Fruit fly (Drosophila melanogaster): ENCODE results near the gene CG11583.

Gene CG11583

DNA sequence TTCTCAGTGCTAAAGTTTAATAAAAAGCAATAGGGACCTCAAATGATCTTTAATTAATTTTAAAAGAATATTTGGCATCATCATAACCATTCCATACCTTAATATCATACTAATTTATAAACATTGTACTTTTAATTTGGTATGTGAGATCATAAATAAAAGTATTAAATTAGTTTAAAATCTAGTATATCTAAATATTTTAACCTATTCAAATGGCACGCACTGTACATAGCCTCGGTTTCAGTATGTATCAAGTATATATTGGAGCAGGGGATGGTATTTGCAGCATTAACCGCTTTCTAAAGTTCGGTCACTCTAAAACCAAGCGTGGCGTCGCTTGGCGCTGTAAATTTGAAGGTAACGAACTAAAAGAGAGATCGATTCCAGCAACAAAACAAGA is 40.2 kb downstream of the CG11583 start, which contains the start of gene pav (continued):
- no peak for TF ChIP-seq ac (GFP tag; optimal IDR thresholded peaks at IDR 0.05)
- TF ChIP-seq Elba2 (GFP tag; optimal IDR thresholded peaks at IDR 0.05) = peak; percentile 9
- TF ChIP-seq CG12299 (tag; optimal IDR thresholded peaks at IDR 0.05) = peak; percentile 6
- no peak for TF ChIP-seq CG6254 (GFP tag; optimal IDR thresholded peaks at IDR 0.05)
- peak; percentile 24; the same call in 1 of the 2 replicates for TF ChIP-seq onecut (GFP tag; IDR thresholded peaks at IDR 0.05)
- peak; percentile 40; the same call in 1 of the 2 replicates for TF ChIP-seq slbo (GFP tag; IDR thresholded peaks at IDR 0.05)
- no peak for TF ChIP-seq CTCF (GFP tag; optimal IDR thresholded peaks at IDR 0.05)
- no peak for TF ChIP-seq CG3726 (GFP tag; IDR thresholded peaks at IDR 0.05)
- TF ChIP-seq CG2120 (GFP tag; optimal IDR thresholded peaks at IDR 0.05) = peak; percentile 41
- peak; percentile 4 for TF ChIP-seq Abd-B (GFP tag; optimal IDR thresholded peaks at IDR 0.05)
- no peak for TF ChIP-seq CG33213 (GFP tag; optimal IDR thresholded peaks at IDR 0.05)
- TF ChIP-seq gcm2 (GFP tag; optimal IDR thresholded peaks at IDR 0.05) = no peak
- TF ChIP-seq h (optimal IDR thresholded peaks at IDR 0.05) = no peak
- TF ChIP-seq cad (GFP tag; optimal IDR thresholded peaks at IDR 0.05) = no peak
- no peak for TF ChIP-seq CG13123 (GFP tag; optimal IDR thresholded peaks at IDR 0.05)
- no peak for TF ChIP-seq Fer1 (GFP tag; optimal IDR thresholded peaks at IDR 0.05)
- TF ChIP-seq CG13296 (GFP tag; optimal IDR thresholded peaks at IDR 0.05) = no peak
- no peak for TF ChIP-seq Ravus (GFP tag; IDR thresholded peaks at IDR 0.05)
- no peak for TF ChIP-seq da (GFP tag; optimal IDR thresholded peaks at IDR 0.05)
- no peak for TF ChIP-seq croc (GFP tag; conservative IDR thresholded peaks at IDR 0.05)
- TF ChIP-seq CG7963 (GFP tag; IDR thresholded peaks at IDR 0.05; ENCODE audit: partially characterized antibody) = no peak
- TF ChIP-seq CG16863 (GFP tag; optimal IDR thresholded peaks at IDR 0.05) = no peak
- no peak for TF ChIP-seq pan (optimal IDR thresholded peaks at IDR 0.05)
- TF ChIP-seq pan (GFP tag; optimal IDR thresholded peaks at IDR 0.05 in 1 of 2, IDR thresholded peaks at IDR 0.05 in 1 of 2) = peak in 1 of 2 experiments; percentile 46
- TF ChIP-seq Blimp-1 (GFP tag; optimal IDR thresholded peaks at IDR 0.05) = no peak
- peak; percentile 38; the same call in 1 of the 3 replicates for TF ChIP-seq ase (GFP tag; IDR thresholded peaks at IDR 0.05)
- TF ChIP-seq slou (GFP tag; optimal IDR thresholded peaks at IDR 0.05) = no peak
- no peak for TF ChIP-seq CG17361 (GFP tag; IDR thresholded peaks at IDR 0.05)
- no peak for TF ChIP-seq NfI (GFP tag; optimal IDR thresholded peaks at IDR 0.05)
- TF ChIP-seq dimm (GFP tag; IDR thresholded peaks at IDR 0.05) = no peak
- no peak for TF ChIP-seq odd (GFP tag; optimal IDR thresholded peaks at IDR 0.05)
- no peak for TF ChIP-seq CG1233 (GFP tag; optimal IDR thresholded peaks at IDR 0.05)
- peak; percentile 92 for TF ChIP-seq Dp (GFP tag; optimal IDR thresholded peaks at IDR 0.05)
- peak; percentile 4 for TF ChIP-seq Mad (GFP tag; optimal IDR thresholded peaks at IDR 0.05)
- no peak for TF ChIP-seq CG8089 (GFP tag; optimal IDR thresholded peaks at IDR 0.05)
- no peak for TF ChIP-seq CG10321 (GFP tag; IDR thresholded peaks at IDR 0.05)
- TF ChIP-seq PHDP (tag; optimal IDR thresholded peaks at IDR 0.05) = no peak
- TF ChIP-seq pfk (GFP tag; optimal IDR thresholded peaks at IDR 0.05) = no peak
- TF ChIP-seq gce (GFP tag; IDR thresholded peaks at IDR 0.05) = no peak
- TF ChIP-seq CG12659 (GFP tag; optimal IDR thresholded peaks at IDR 0.05) = no peak
- no peak for TF ChIP-seq CG10431 (GFP tag; optimal IDR thresholded peaks at IDR 0.05)
- no peak for TF ChIP-seq bcd (GFP tag; optimal IDR thresholded peaks at IDR 0.05)
- TF ChIP-seq ssp (GFP tag; IDR thresholded peaks at IDR 0.05) = no peak
- no peak for TF ChIP-seq peb (GFP tag; IDR thresholded peaks at IDR 0.05)
- no peak for TF ChIP-seq abd-A (tag; optimal IDR thresholded peaks at IDR 0.05)
- TF ChIP-seq en (GFP tag; optimal IDR thresholded peaks at IDR 0.05) = no peak
- TF ChIP-seq HLH54F (GFP tag; optimal IDR thresholded peaks at IDR 0.05) = no peak
- no peak for TF ChIP-seq CG18764 (GFP tag; optimal IDR thresholded peaks at IDR 0.05)
- TF ChIP-seq rib (GFP tag; IDR thresholded peaks at IDR 0.05) = no peak
- TF ChIP-seq Bdp1 (GFP tag; optimal IDR thresholded peaks at IDR 0.05) = no peak
- TF ChIP-seq CG32532 (GFP tag; IDR thresholded peaks at IDR 0.05) = peak; percentile 82
- no peak for TF ChIP-seq z (GFP tag; IDR thresholded peaks at IDR 0.05)
- TF ChIP-seq so (GFP tag; IDR thresholded peaks at IDR 0.05) = peak; percentile 47; the same call in 1 of the 3 replicates
- no peak for TF ChIP-seq Atf-2 (GFP tag; optimal IDR thresholded peaks at IDR 0.05)
